Worm (Caenorhabditis elegans): Measurements from ENCODE around the gene pid-1.

pid-1 gene

ce11 chrII:7640161-7640841 is 50.1 kb downstream of the pid-1 start:
- TF ChIP-seq unc-62 (GFP tag; optimal IDR thresholded peaks at IDR 0.05) (no peak), ztf-28 (GFP tag; IDR thresholded peaks at IDR 0.05) (peak; percentile 42; the same call in 1 of the 2 replicates), zfh-2 (GFP tag; conservative IDR thresholded peaks at IDR 0.05) (0 out of 2 replicates have a peak, but pooled peaks have one; percentile 26), T07F8.4 (tag; optimal IDR thresholded peaks at IDR 0.05) (no peak)

All from whole organism, young adult.